Fruit fly (Drosophila melanogaster): Measurements from ENCODE around the gene CG32037.

DNA sequence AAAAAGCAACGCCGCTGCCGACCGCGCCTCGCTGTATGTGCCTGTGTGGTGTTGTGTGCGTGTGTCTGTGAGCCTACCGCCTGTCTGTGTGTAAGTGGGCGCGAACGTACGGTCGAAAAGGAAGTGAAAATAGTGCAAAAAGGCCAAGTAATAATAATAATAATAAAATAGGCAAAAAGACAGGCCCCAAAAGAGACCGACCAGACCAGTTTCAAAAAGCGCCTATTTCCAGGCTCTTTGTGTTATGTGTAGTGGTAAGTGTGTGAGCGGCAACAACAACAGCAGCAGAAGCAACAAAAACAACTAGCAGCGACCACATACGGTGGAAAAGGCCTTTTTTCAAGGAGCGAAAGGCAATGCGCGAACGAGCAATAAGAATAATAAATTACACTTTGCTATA lies 29.2 kb downstream of the CG32037 start:
- TF ChIP-seq psq (optimal IDR thresholded peaks at IDR 0.05) (no peak), Myc (optimal IDR thresholded peaks at IDR 0.05) (no peak), ttk (optimal IDR thresholded peaks at IDR 0.05) (no peak), h (optimal IDR thresholded peaks at IDR 0.05) (no peak), Sin3A (optimal IDR thresholded peaks at IDR 0.05) (no peak)
